Fruit fly (Drosophila melanogaster) whole organism, embryonic: ENCODE results near the gene CG5921.

ENCODE experiments used
- BEAF-32 ChIP-seq: fragments of 200-800 bp; sonication (Bioruptor generic); optimal IDR thresholded peaks from 3 replicates; lab custom pipeline; 2017; ENCODE audit warnings: missing biosample characterization, missing genetic modification characterization, mild to moderate bottlenecking, moderate library complexity, missing genetic modification reagents
- CG10267 ChIP-seq: fragments of 200-800 bp; sonication (Bioruptor generic); optimal IDR thresholded peaks from 2 replicates; lab custom pipeline; 2018; ENCODE audit warnings: missing biosample characterization, mild to moderate bottlenecking, missing genetic modification characterization, moderate library complexity
- CG11093 ChIP-seq: fragments of 200-800 bp; sonication (Bioruptor generic); IDR thresholded peaks from 3 replicates; pipeline ENCODE4 v1.3.6; 2022; ENCODE audit warnings: missing biosample characterization, missing genetic modification characterization
- CG12744 ChIP-seq: fragments of 200-800 bp; sonication (Bioruptor generic); optimal IDR thresholded peaks from 2 replicates; lab custom pipeline; 2016; ENCODE audit warnings: missing biosample characterization, missing genetic modification characterization
- CG13287 ChIP-seq: fragments of 200-800 bp; sonication (Bioruptor generic); IDR thresholded peaks from 2 replicates; pipeline ENCODE4 v1.3.6; 2022; ENCODE audit warnings: missing biosample characterization, missing genetic modification characterization; ENCODE audit not compliant: partially characterized antibody
- CG15696 ChIP-seq: fragments of 200-800 bp; sonication (Bioruptor generic); optimal IDR thresholded peaks from 2 replicates; lab custom pipeline; 2019; ENCODE audit warnings: missing biosample characterization, mild to moderate bottlenecking, missing genetic modification characterization, moderate library complexity
- CG17385 ChIP-seq: fragments of 200-800 bp; sonication (Bioruptor generic); optimal IDR thresholded peaks from 3 replicates; lab custom pipeline; 2018; ENCODE audit warnings: missing biosample characterization, mild to moderate bottlenecking, missing genetic modification characterization
- CG1832 ChIP-seq: fragments of 200-800 bp; sonication (Bioruptor generic); optimal IDR thresholded peaks from 2 replicates; lab custom pipeline; 2017; ENCODE audit warnings: missing biosample characterization, mild to moderate bottlenecking, missing genetic modification characterization, inconsistent platforms
- CG2116 ChIP-seq: fragments of 200-800 bp; sonication (Bioruptor generic); optimal IDR thresholded peaks from 3 replicates; lab custom pipeline; 2018; ENCODE audit warnings: missing biosample characterization, mild to moderate bottlenecking, missing genetic modification characterization
- CG2129 ChIP-seq: fragments of 200-800 bp; sonication (Bioruptor generic); IDR thresholded peaks from 2 replicates; pipeline ENCODE4 v1.3.6; 2022; ENCODE audit warnings: missing biosample characterization, missing genetic modification characterization; ENCODE audit not compliant: partially characterized antibody
- CG31441 ChIP-seq: fragments of 200-800 bp; sonication (Bioruptor generic); IDR thresholded peaks from 2 replicates; pipeline ENCODE4 v1.3.6; 2022; ENCODE audit warnings: missing biosample characterization, missing genetic modification characterization
- CG32532 ChIP-seq: fragments of 200-800 bp; sonication (Bioruptor generic); IDR thresholded peaks from 2 replicates; pipeline ENCODE4 v1.3.6; 2022; ENCODE audit warnings: missing biosample characterization, missing genetic modification characterization
- CG34224 ChIP-seq: fragments of 200-800 bp; sonication (Bioruptor generic); IDR thresholded peaks from 3 replicates; pipeline ENCODE4 v1.3.6; 2022; ENCODE audit warnings: missing biosample characterization, missing genetic modification characterization; ENCODE audit not compliant: partially characterized antibody
- CG34422 ChIP-seq: fragments of 200-800 bp; sonication (Bioruptor generic); IDR thresholded peaks from 3 replicates; pipeline ENCODE4 v1.3.6; 2022; ENCODE audit warnings: missing biosample characterization, missing genetic modification characterization
- CG43689 ChIP-seq: fragments of 200-800 bp; sonication (Bioruptor generic); IDR thresholded peaks from 2 replicates; pipeline ENCODE4 v1.3.6; 2022; ENCODE audit warnings: missing biosample characterization, missing genetic modification characterization
- CG6272 ChIP-seq: fragments of 200-800 bp; sonication (Bioruptor generic); IDR thresholded peaks from 2 replicates; pipeline ENCODE4 v1.3.6; 2022; ENCODE audit warnings: missing biosample characterization, missing genetic modification characterization
- CG7987 ChIP-seq: fragments of 200-800 bp; sonication (Bioruptor generic); optimal IDR thresholded peaks from 2 replicates; lab custom pipeline; 2018; ENCODE audit warnings: missing biosample characterization, mild to moderate bottlenecking, missing genetic modification characterization, moderate library complexity
- CG8944 ChIP-seq: fragments of 200-800 bp; sonication (Bioruptor generic); optimal IDR thresholded peaks from 3 replicates; lab custom pipeline; 2016; ENCODE audit warnings: missing biosample characterization, missing genetic modification characterization
- Dbx ChIP-seq: fragments of 200-800 bp; sonication (Bioruptor generic); IDR thresholded peaks from 3 replicates; pipeline ENCODE4 v1.3.6; 2022; ENCODE audit warnings: missing biosample characterization, missing genetic modification characterization
- E2f2 ChIP-seq: fragments of 200-800 bp; sonication (Bioruptor generic); IDR thresholded peaks from 2 replicates; pipeline ENCODE4 v1.3.6; 2022; ENCODE audit warnings: missing biosample characterization, missing genetic modification characterization
- Ets65A ChIP-seq: fragments of 200-800 bp; sonication (Bioruptor generic); peaks from one replicate; lab custom pipeline; 2016; ENCODE audit warnings: missing biosample characterization, missing genetic modification characterization
- Fer3 ChIP-seq: fragments of 200-800 bp; sonication (Bioruptor generic); optimal IDR thresholded peaks from 2 replicates; lab custom pipeline; 2018; ENCODE audit warnings: missing biosample characterization, mild to moderate bottlenecking, missing genetic modification characterization, moderate library complexity
- Mad ChIP-seq: fragments of 200-800 bp; sonication (Bioruptor generic); optimal IDR thresholded peaks from 2 replicates; lab custom pipeline; 2016; ENCODE audit warnings: missing biosample characterization, missing genetic modification characterization
- Meics ChIP-seq: fragments of 200-800 bp; sonication (Bioruptor generic); optimal IDR thresholded peaks from 2 replicates; lab custom pipeline; 2017; ENCODE audit warnings: missing biosample characterization, mild to moderate bottlenecking, missing genetic modification characterization
- Mes4 ChIP-seq: fragments of 200-800 bp; sonication (Bioruptor generic); optimal IDR thresholded peaks from 2 replicates; lab custom pipeline; 2016; ENCODE audit warnings: missing biosample characterization, missing genetic modification characterization
- Opbp ChIP-seq: fragments of 200-800 bp; sonication (Bioruptor generic); IDR thresholded peaks from 3 replicates; pipeline ENCODE4 v1.3.6; 2022; ENCODE audit warnings: missing biosample characterization, missing genetic modification characterization; ENCODE audit not compliant: partially characterized antibody
- PHDP ChIP-seq: fragments of 200-800 bp; sonication (Bioruptor generic); optimal IDR thresholded peaks from 3 replicates; lab custom pipeline; 2018; ENCODE audit warnings: missing biosample characterization, mild to moderate bottlenecking, missing genetic modification characterization, moderate library complexity
- Sox102F ChIP-seq: fragments of 200-800 bp; sonication (Bioruptor generic); optimal IDR thresholded peaks from 2 replicates; lab custom pipeline; 2018; ENCODE audit warnings: missing biosample characterization, mild to moderate bottlenecking, missing genetic modification characterization, moderate library complexity
- ash1 ChIP-seq: fragments of 200-800 bp; sonication (Bioruptor generic); optimal IDR thresholded peaks from 2 replicates; lab custom pipeline; 2018; ENCODE audit warnings: missing biosample characterization, mild to moderate bottlenecking, missing genetic modification characterization
- cg ChIP-seq: fragments of 200-800 bp; sonication (Bioruptor generic); optimal IDR thresholded peaks from 3 replicates; lab custom pipeline; 2019; ENCODE audit warnings: missing biosample characterization, mild to moderate bottlenecking, missing genetic modification characterization, moderate library complexity
- dmrt99B ChIP-seq: fragments of 200-800 bp; sonication (Bioruptor generic); optimal IDR thresholded peaks from 2 replicates; lab custom pipeline; 2018; ENCODE audit warnings: missing biosample characterization, mild to moderate bottlenecking, missing genetic modification characterization, moderate library complexity
- ems ChIP-seq: fragments of 200-800 bp; sonication (Bioruptor generic); optimal IDR thresholded peaks from 3 replicates; lab custom pipeline; 2016; ENCODE audit warnings: missing biosample characterization, missing genetic modification characterization
- esg ChIP-seq: fragments of 200-800 bp; sonication (Bioruptor generic); conservative IDR thresholded peaks from 2 replicates; pipeline ENCODE4 v1.3.6; 2022; ENCODE audit warnings: missing biosample characterization, missing genetic modification characterization
- ftz-f1 ChIP-seq: fragments of 200-800 bp; sonication (Bioruptor generic); optimal IDR thresholded peaks from 2 replicates; lab custom pipeline; 2016; ENCODE audit warnings: missing biosample characterization, missing genetic modification characterization
- gcm2 ChIP-seq: fragments of 200-800 bp; sonication (Bioruptor generic); optimal IDR thresholded peaks from 2 replicates; lab custom pipeline; 2016; ENCODE audit warnings: missing biosample characterization, missing genetic modification characterization
- gem ChIP-seq: fragments of 200-800 bp; sonication (Bioruptor generic); optimal IDR thresholded peaks from 2 replicates; lab custom pipeline; 2019; ENCODE audit warnings: missing biosample characterization, mild to moderate bottlenecking, missing genetic modification characterization, moderate library complexity
- klu ChIP-seq: fragments of 200-800 bp; sonication (Bioruptor generic); IDR thresholded peaks from 2 replicates; pipeline ENCODE4 v1.3.6; 2022; ENCODE audit warnings: missing biosample characterization, missing genetic modification characterization
- luna ChIP-seq: fragments of 200-800 bp; sonication (Bioruptor generic); optimal IDR thresholded peaks from 2 replicates; lab custom pipeline; 2016; ENCODE audit warnings: missing biosample characterization, missing genetic modification characterization
- nau ChIP-seq: fragments of 200-800 bp; sonication (Bioruptor generic); optimal IDR thresholded peaks from 3 replicates; lab custom pipeline; 2017; ENCODE audit warnings: missing biosample characterization, mild to moderate bottlenecking, missing genetic modification characterization, missing genetic modification reagents
- phol ChIP-seq: fragments of 200-800 bp; sonication (Bioruptor generic); optimal IDR thresholded peaks from 3 replicates; lab custom pipeline; 2018; ENCODE audit warnings: missing biosample characterization, mild to moderate bottlenecking, missing genetic modification characterization, moderate library complexity
- pum ChIP-seq: fragments of 200-800 bp; sonication (Bioruptor generic); optimal IDR thresholded peaks from 2 replicates; lab custom pipeline; 2016; ENCODE audit warnings: missing biosample characterization, missing genetic modification characterization
- repo ChIP-seq: fragments of 200-800 bp; sonication (Bioruptor generic); optimal IDR thresholded peaks from 2 replicates; lab custom pipeline; 2016; ENCODE audit warnings: missing biosample characterization, missing genetic modification characterization
- rib ChIP-seq: fragments of 200-800 bp; sonication (Bioruptor generic); IDR thresholded peaks from 2 replicates; pipeline ENCODE4 v1.3.6; 2022; ENCODE audit warnings: missing biosample characterization, missing genetic modification characterization
- sc ChIP-seq, 3 experiments: fragments of >200 bp in 2 of 3; fragments of 200-800 bp in 1 of 3; sonication (Bioruptor generic) in 1 of 3; optimal IDR thresholded peaks; 2 replicates in 2 of 3; 3 replicates in 1 of 3; lab custom pipeline; 2017; ENCODE audit warnings: mild to moderate bottlenecking in 1 of 3, missing biosample characterization in 1 of 3, missing genetic modification characterization in 1 of 3, missing genetic modification reagents in 1 of 3
- sens-2 ChIP-seq: fragments of 200-800 bp; sonication (Bioruptor generic); IDR thresholded peaks from 2 replicates; pipeline ENCODE4 v1.3.6; 2022; ENCODE audit warnings: missing biosample characterization, missing genetic modification characterization
- shn ChIP-seq: fragments of 200-800 bp; sonication (Bioruptor generic); optimal IDR thresholded peaks from 3 replicates; lab custom pipeline; 2016; ENCODE audit warnings: missing biosample characterization, missing genetic modification characterization
- tio ChIP-seq: fragments of 200-800 bp; sonication (Bioruptor generic); optimal IDR thresholded peaks from 2 replicates; lab custom pipeline; 2017; ENCODE audit warnings: missing biosample characterization, missing genetic modification characterization, inconsistent platforms
- wdn ChIP-seq: fragments of 200-800 bp; sonication (Bioruptor generic); IDR thresholded peaks from 2 replicates; pipeline ENCODE4 v1.3.6; 2022; ENCODE audit warnings: missing biosample characterization, missing genetic modification characterization
- wek ChIP-seq: fragments of 200-800 bp; sonication (Bioruptor generic); optimal IDR thresholded peaks from 3 replicates; lab custom pipeline; 2018; ENCODE audit warnings: missing biosample characterization, mild to moderate bottlenecking, missing genetic modification characterization, moderate library complexity
- zfh2 ChIP-seq: fragments of 200-800 bp; sonication (Bioruptor generic); optimal IDR thresholded peaks from 2 replicates; lab custom pipeline; 2016; ENCODE audit warnings: missing biosample characterization, missing genetic modification characterization

CG5921 gene

dm6 chrX:6031692-6032091 is 18.9 kb upstream of the CG5921 start (continued):
- TF ChIP-seq CG7987 (peak; percentile 29), wdn (GFP tag; lab: Robert Waterston, UW) (no peak), CG31441 (GFP tag; lab: Robert Waterston, UW) (peak; percentile 69), CG13287 (GFP tag; lab: Robert Waterston, UW) (no peak), CG43689 (GFP tag; lab: Robert Waterston, UW) (peak; percentile 56; the same call in 1 of the 2 replicates), BEAF-32 (no peak), cg (GFP tag; lab: Kevin White, UChicago) (no peak), pum (peak; percentile 76), CG2129 (no peak), Ets65A (GFP tag; lab: Kevin White, UChicago) (peak; percentile 97), luna (GFP tag; lab: Kevin White, UChicago) (no peak), CG10267 (tag; lab: Kevin White, UChicago) (peak; percentile 76), CG34224 (no peak), Sox102F (GFP tag; lab: Kevin White, UChicago) (peak; percentile 77), klu (GFP tag; lab: Robert Waterston, UW) (0 out of 2 replicates have a peak, but pooled peaks have one; percentile 19), E2f2 (peak; percentile 32; the same call in 1 of the 2 replicates), ftz-f1 (GFP tag; lab: Kevin White, UChicago) (no peak), rib (GFP tag; lab: Robert Waterston, UW) (0 out of 2 replicates have a peak, but pooled peaks have one; percentile 28), phol (tag; lab: Kevin White, UChicago) (peak; percentile 83), gem (peak; percentile 86), CG34422 (GFP tag; lab: Robert Waterston, UW) (peak; percentile 82; the same call in 2 of the 3 replicates), CG17385 (peak; percentile 70), CG8944 (GFP tag; lab: Kevin White, UChicago) (peak; percentile 65), CG11093 (GFP tag; lab: Robert Waterston, UW) (peak; percentile 59; the same call in 2 of the 3 replicates), Fer3 (peak; percentile 61), Mes4 (GFP tag; lab: Kevin White, UChicago) (peak; percentile 56), Meics (GFP tag; lab: Kevin White, UChicago) (peak; percentile 62), dmrt99B (tag; lab: Kevin White, UChicago) (peak; percentile 86), wek (GFP tag; lab: Kevin White, UChicago) (peak; percentile 62), Opbp (GFP tag; lab: Robert Waterston, UW) (no peak), ems (peak; percentile 41), shn (GFP tag; lab: Kevin White, UChicago) (peak; percentile 60), zfh2 (GFP tag; lab: Kevin White, UChicago) (no peak), esg (peak; percentile 63), sens-2 (peak; percentile 67), nau (peak; percentile 44), CG2116 (GFP tag; lab: Kevin White, UChicago) (peak; percentile 11), ash1 (GFP tag; lab: Kevin White, UChicago) (no peak), gcm2 (peak; percentile 52), sc (optimal IDR thresholded peaks at IDR 0.05; lab: Kevin White, UChicago) (no peak), sc (GFP tag; optimal IDR thresholded peaks at IDR 0.05; lab: Kevin White, UChicago) (peak; percentile 63), Dbx (peak; percentile 70; the same call in 1 of the 3 replicates), CG12744 (GFP tag; lab: Kevin White, UChicago) (peak; percentile 17), Mad (GFP tag; lab: Kevin White, UChicago) (peak; percentile 44), tio (GFP tag; lab: Kevin White, UChicago) (peak; percentile 66), CG1832 (GFP tag; lab: Kevin White, UChicago) (no peak), CG32532 (GFP tag; lab: Robert Waterston, UW) (peak; percentile 73), repo (GFP tag; lab: Kevin White, UChicago) (peak; percentile 66), CG15696 (tag; lab: Kevin White, UChicago) (peak; percentile 86), CG6272 (GFP tag; lab: Robert Waterston, UW) (peak; percentile 66; the same call in 1 of the 2 replicates), PHDP (tag; lab: Kevin White, UChicago) (peak; percentile 71)
